Fruit fly (Drosophila melanogaster) whole organism, embryonic: ENCODE results near the gene SKIP.

Experiments
- ATbp ChIP-seq: fragments of 200-800 bp; sonication (Bioruptor generic); optimal IDR thresholded peaks from 2 replicates; lab custom pipeline; 2017; ENCODE audit warnings: missing biosample characterization, mild to moderate bottlenecking, missing genetic modification characterization, missing genetic modification reagents
- Asciz ChIP-seq: fragments of 200-800 bp; sonication (Bioruptor generic); optimal IDR thresholded peaks from 2 replicates; lab custom pipeline; 2017; ENCODE audit warnings: missing biosample characterization, mild to moderate bottlenecking, missing genetic modification characterization, missing genetic modification reagents
- CG10274 ChIP-seq: fragments of 200-800 bp; sonication (Bioruptor generic); optimal IDR thresholded peaks from 3 replicates; lab custom pipeline; 2017; ENCODE audit warnings: missing biosample characterization, mild to moderate bottlenecking, missing genetic modification characterization
- CG10431 ChIP-seq: fragments of 200-800 bp; sonication (Bioruptor generic); optimal IDR thresholded peaks from 3 replicates; lab custom pipeline; 2018; ENCODE audit warnings: missing biosample characterization, mild to moderate bottlenecking, missing genetic modification characterization
- CG10654 ChIP-seq: fragments of 200-800 bp; sonication (Bioruptor generic); optimal IDR thresholded peaks from 2 replicates; lab custom pipeline; 2016; ENCODE audit warnings: missing biosample characterization, missing genetic modification characterization
- CG11504 ChIP-seq: fragments of 200-800 bp; sonication (Bioruptor generic); optimal IDR thresholded peaks from 3 replicates; lab custom pipeline; 2019; ENCODE audit warnings: missing biosample characterization, mild to moderate bottlenecking, missing genetic modification characterization, moderate library complexity
- CG12071 ChIP-seq: fragments of 200-800 bp; sonication (Bioruptor generic); optimal IDR thresholded peaks from 3 replicates; lab custom pipeline; 2018; ENCODE audit warnings: missing biosample characterization, mild to moderate bottlenecking, missing genetic modification characterization
- CG14014 ChIP-seq: fragments of 200-800 bp; sonication (Bioruptor generic); IDR thresholded peaks from 2 replicates; pipeline ENCODE4 v1.3.6; 2022; ENCODE audit warnings: missing biosample characterization, missing genetic modification characterization
- CG1647 ChIP-seq: fragments of 200-800 bp; sonication (Bioruptor generic); optimal IDR thresholded peaks from 3 replicates; lab custom pipeline; 2016; ENCODE audit warnings: missing biosample characterization, missing genetic modification characterization
- CG16813 ChIP-seq: fragments of 200-800 bp; sonication (Bioruptor generic); IDR thresholded peaks from 3 replicates; pipeline ENCODE4 v1.3.6; 2022; ENCODE audit warnings: missing biosample characterization, missing genetic modification characterization; ENCODE audit not compliant: partially characterized antibody
- CG17802 ChIP-seq: fragments of 200-800 bp; sonication (Bioruptor generic); optimal IDR thresholded peaks from 2 replicates; lab custom pipeline; 2018; ENCODE audit warnings: missing biosample characterization, mild to moderate bottlenecking, missing genetic modification characterization, moderate library complexity
- CG2120 ChIP-seq: fragments of 200-800 bp; sonication (Bioruptor generic); optimal IDR thresholded peaks from 3 replicates; lab custom pipeline; 2016; ENCODE audit warnings: missing biosample characterization, missing genetic modification characterization
- CG2199 ChIP-seq: fragments of 200-800 bp; sonication (Bioruptor generic); IDR thresholded peaks from 3 replicates; pipeline ENCODE4 v1.3.6; 2022; ENCODE audit warnings: missing biosample characterization, missing genetic modification characterization
- CG3163 ChIP-seq: fragments of 200-800 bp; sonication (Bioruptor generic); optimal IDR thresholded peaks from 3 replicates; lab custom pipeline; 2016; ENCODE audit warnings: missing biosample characterization, missing genetic modification characterization
- CG4282 ChIP-seq: fragments of 200-800 bp; sonication (Bioruptor generic); optimal IDR thresholded peaks from 2 replicates; lab custom pipeline; 2016; ENCODE audit warnings: missing biosample characterization, missing genetic modification characterization
- CG4730 ChIP-seq: fragments of 200-800 bp; sonication (Bioruptor generic); IDR thresholded peaks from 2 replicates; pipeline ENCODE4 v1.3.6; 2022; ENCODE audit warnings: missing biosample characterization, missing genetic modification characterization
- CG7556 ChIP-seq: fragments of 200-800 bp; sonication (Bioruptor generic); optimal IDR thresholded peaks from 2 replicates; lab custom pipeline; 2017; ENCODE audit warnings: missing biosample characterization, mild to moderate bottlenecking, missing genetic modification characterization
- CG7987 ChIP-seq: fragments of 200-800 bp; sonication (Bioruptor generic); optimal IDR thresholded peaks from 2 replicates; lab custom pipeline; 2018; ENCODE audit warnings: missing biosample characterization, mild to moderate bottlenecking, missing genetic modification characterization, moderate library complexity
- CG8924 ChIP-seq: fragments of 200-800 bp; optimal IDR thresholded peaks from 3 replicates; lab custom pipeline; 2019; ENCODE audit warnings: missing biosample characterization, mild to moderate bottlenecking, missing genetic modification characterization, moderate library complexity
- Deaf1 ChIP-seq: fragments of 200-800 bp; optimal IDR thresholded peaks from 3 replicates; lab custom pipeline; 2019; ENCODE audit warnings: missing biosample characterization, mild to moderate bottlenecking, missing genetic modification characterization, moderate library complexity
- Dek ChIP-seq: fragments of 200-800 bp; sonication (Bioruptor generic); optimal IDR thresholded peaks from 3 replicates; lab custom pipeline; 2019; ENCODE audit warnings: missing biosample characterization, mild to moderate bottlenecking, missing genetic modification characterization, moderate library complexity
- Dref ChIP-seq: fragments of 200-800 bp; sonication (Bioruptor generic); IDR thresholded peaks from 2 replicates; pipeline ENCODE4 v1.3.6; 2022; ENCODE audit warnings: missing biosample characterization, missing genetic modification characterization
- Gug ChIP-seq: fragments of 200-800 bp; sonication (Bioruptor generic); IDR thresholded peaks from 4 replicates; pipeline ENCODE4 v1.3.6; 2022; ENCODE audit warnings: missing biosample characterization, missing genetic modification characterization
- HLHmδ ChIP-seq: fragments of 200-800 bp; sonication (Bioruptor generic); optimal IDR thresholded peaks from 2 replicates; lab custom pipeline; 2018; ENCODE audit warnings: missing biosample characterization, mild to moderate bottlenecking, missing genetic modification characterization, moderate library complexity
- HmgZ ChIP-seq: fragments of 200-800 bp; sonication (Bioruptor generic); optimal IDR thresholded peaks from 2 replicates; lab custom pipeline; 2018; ENCODE audit warnings: missing biosample characterization, mild to moderate bottlenecking, missing genetic modification characterization
- Max ChIP-seq: fragments of 200-800 bp; sonication (Bioruptor generic); optimal IDR thresholded peaks from 2 replicates; lab custom pipeline; 2016; ENCODE audit warnings: missing biosample characterization, mild to moderate bottlenecking, missing genetic modification characterization
- Med ChIP-seq: fragments of 200-800 bp; sonication (Bioruptor generic); peaks from one replicate; lab custom pipeline; 2016; ENCODE audit warnings: missing biosample characterization, missing genetic modification characterization, mild to moderate bottlenecking, inconsistent platforms, moderate library complexity
- PHDP ChIP-seq: fragments of 200-800 bp; sonication (Bioruptor generic); optimal IDR thresholded peaks from 3 replicates; lab custom pipeline; 2018; ENCODE audit warnings: missing biosample characterization, mild to moderate bottlenecking, missing genetic modification characterization, moderate library complexity
- Scr ChIP-seq: fragments of 200-800 bp; sonication (Bioruptor generic); IDR thresholded peaks from 2 replicates; pipeline ENCODE4 v1.3.6; 2022; ENCODE audit warnings: missing biosample characterization, missing genetic modification characterization; ENCODE audit not compliant: partially characterized antibody
- Spps ChIP-seq: fragments of 200-800 bp; sonication (Bioruptor generic); optimal IDR thresholded peaks from 2 replicates; lab custom pipeline; 2018; ENCODE audit warnings: missing biosample characterization, mild to moderate bottlenecking, missing genetic modification characterization
- TFAM ChIP-seq: fragments of 200-800 bp; sonication (Bioruptor generic); optimal IDR thresholded peaks from 2 replicates; lab custom pipeline; 2017; ENCODE audit warnings: missing biosample characterization, missing genetic modification characterization, inconsistent platforms
- Xbp1 ChIP-seq: fragments of 200-800 bp; sonication (Bioruptor generic); optimal IDR thresholded peaks from 3 replicates; lab custom pipeline; 2016; ENCODE audit warnings: missing biosample characterization, mild to moderate bottlenecking, missing genetic modification characterization
- Xrp1 ChIP-seq: fragments of 200-800 bp; sonication (Bioruptor generic); IDR thresholded peaks from 2 replicates; pipeline ENCODE4 v1.3.6; 2022; ENCODE audit warnings: missing biosample characterization, missing genetic modification characterization
- ato ChIP-seq: fragments of 200-800 bp; sonication (Bioruptor generic); IDR thresholded peaks from 2 replicates; pipeline ENCODE4 v1.3.6; 2022; ENCODE audit warnings: missing biosample characterization, missing genetic modification characterization; ENCODE audit not compliant: partially characterized antibody
- bbx ChIP-seq: fragments of 200-800 bp; sonication (Bioruptor generic); IDR thresholded peaks from 2 replicates; pipeline ENCODE4 v1.3.6; 2022; ENCODE audit warnings: missing biosample characterization, missing genetic modification characterization; ENCODE audit not compliant: partially characterized antibody
- br ChIP-seq: fragments of >200 bp; optimal IDR thresholded peaks from 2 replicates; lab custom pipeline; 2017
- cad ChIP-seq: fragments of >200 bp; optimal IDR thresholded peaks from 2 replicates; lab custom pipeline; 2017; ENCODE audit warnings: missing biosample characterization, missing genetic modification characterization
- chinmo ChIP-seq: fragments of 200-800 bp; sonication (Bioruptor generic); IDR thresholded peaks from 4 replicates; pipeline ENCODE4 v1.3.6; 2022; ENCODE audit warnings: missing biosample characterization, missing genetic modification characterization; ENCODE audit not compliant: partially characterized antibody
- dan ChIP-seq: fragments of 200-800 bp; sonication (Bioruptor generic); IDR thresholded peaks from 2 replicates; pipeline ENCODE4 v1.3.6; 2022; ENCODE audit warnings: missing biosample characterization, missing genetic modification characterization
- danr ChIP-seq: fragments of 200-800 bp; sonication (Bioruptor generic); IDR thresholded peaks from 2 replicates; pipeline ENCODE4 v1.3.6; 2022; ENCODE audit warnings: missing biosample characterization, missing genetic modification characterization
- gcm ChIP-seq: fragments of 200-800 bp; sonication (Bioruptor generic); optimal IDR thresholded peaks from 2 replicates; lab custom pipeline; 2019; ENCODE audit warnings: missing biosample characterization, mild to moderate bottlenecking, missing genetic modification characterization, moderate library complexity
- gfzf ChIP-seq: fragments of 200-800 bp; sonication (Bioruptor generic); optimal IDR thresholded peaks from 2 replicates; lab custom pipeline; 2016; ENCODE audit warnings: missing biosample characterization, mild to moderate bottlenecking, missing genetic modification characterization, moderate library complexity
- gsb ChIP-seq: fragments of 200-800 bp; sonication (Bioruptor generic); IDR thresholded peaks from 2 replicates; pipeline ENCODE4 v1.3.6; 2022; ENCODE audit warnings: missing biosample characterization, missing genetic modification characterization
- jumu ChIP-seq: fragments of 200-800 bp; sonication (Bioruptor generic); optimal IDR thresholded peaks from 3 replicates; lab custom pipeline; 2016; ENCODE audit warnings: missing biosample characterization, missing genetic modification characterization
- lbe ChIP-seq: fragments of 200-800 bp; sonication (Bioruptor generic); optimal IDR thresholded peaks from 2 replicates; lab custom pipeline; 2016; ENCODE audit warnings: missing biosample characterization, mild to moderate bottlenecking, missing genetic modification characterization
- mam ChIP-seq: fragments of 200-800 bp; sonication (Bioruptor generic); optimal IDR thresholded peaks from 3 replicates; lab custom pipeline; 2016; ENCODE audit warnings: missing biosample characterization, missing genetic modification characterization
- nau ChIP-seq: fragments of 200-800 bp; sonication (Bioruptor generic); optimal IDR thresholded peaks from 3 replicates; lab custom pipeline; 2017; ENCODE audit warnings: missing biosample characterization, mild to moderate bottlenecking, missing genetic modification characterization, missing genetic modification reagents
- nerfin-1 ChIP-seq: fragments of 200-800 bp; sonication (Bioruptor generic); optimal IDR thresholded peaks from 3 replicates; lab custom pipeline; 2019; ENCODE audit warnings: missing biosample characterization, mild to moderate bottlenecking, missing genetic modification characterization, moderate library complexity
- pros ChIP-seq: fragments of 200-800 bp; sonication (Bioruptor generic); optimal IDR thresholded peaks from 3 replicates; lab custom pipeline; 2019; ENCODE audit warnings: missing biosample characterization, mild to moderate bottlenecking, missing genetic modification characterization, moderate library complexity
- psq ChIP-seq: fragments of 200-800 bp; sonication (Bioruptor generic); optimal IDR thresholded peaks from 2 replicates; lab custom pipeline; 2017; ENCODE audit warnings: missing biosample characterization, missing genetic modification characterization
- pzg ChIP-seq: fragments of 200-800 bp; sonication (Bioruptor generic); optimal IDR thresholded peaks from 3 replicates; lab custom pipeline; 2018; ENCODE audit warnings: missing biosample characterization, mild to moderate bottlenecking, missing genetic modification characterization, moderate library complexity
- rib ChIP-seq: fragments of 200-800 bp; sonication (Bioruptor generic); IDR thresholded peaks from 2 replicates; pipeline ENCODE4 v1.3.6; 2022; ENCODE audit warnings: missing biosample characterization, missing genetic modification characterization
- ssp ChIP-seq: fragments of 200-800 bp; sonication (Bioruptor generic); IDR thresholded peaks from 2 replicates; pipeline ENCODE4 v1.3.6; 2022; ENCODE audit warnings: missing biosample characterization, missing genetic modification characterization
- zen ChIP-seq: fragments of 200-800 bp; sonication (Bioruptor generic); optimal IDR thresholded peaks from 3 replicates; lab custom pipeline; 2018; ENCODE audit warnings: missing biosample characterization, mild to moderate bottlenecking, missing genetic modification characterization, moderate library complexity

Gene SKIP

DNA sequence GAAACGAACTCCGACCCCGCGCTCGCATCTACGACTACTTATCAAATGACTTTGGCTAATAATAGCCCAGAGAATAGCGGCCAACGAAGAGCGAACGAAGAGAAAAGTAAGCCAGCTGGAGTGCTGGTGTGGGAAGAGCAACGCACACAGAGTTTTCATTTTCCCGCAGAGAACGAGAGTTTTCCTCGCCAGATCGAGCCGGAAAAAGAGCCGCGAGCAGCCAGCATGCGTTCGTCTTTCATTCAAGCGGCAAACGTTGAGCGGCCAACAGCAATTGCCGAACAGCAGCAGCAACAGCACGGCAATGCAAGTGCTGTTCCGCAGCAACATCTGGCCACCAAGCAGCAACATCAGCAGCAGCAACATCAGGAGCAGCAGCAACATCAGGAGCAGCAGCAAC, 8.8 kb upstream of the SKIP start (continued):
- peak; percentile 92 for TF ChIP-seq CG11504 (tag; lab: Kevin White, UChicago)
- TF ChIP-seq Deaf1 (tag; lab: Kevin White, UChicago): peak; percentile 24
- no peak for TF ChIP-seq CG14014 (GFP tag; lab: Robert Waterston, UW)
- TF ChIP-seq gfzf: no peak
- TF ChIP-seq CG10654 (GFP tag; lab: Kevin White, UChicago): no peak
- no peak for TF ChIP-seq lbe
- peak; percentile 40 for TF ChIP-seq HLHmδ (GFP tag; lab: Kevin White, UChicago)
- TF ChIP-seq gcm: no peak
- TF ChIP-seq br (lab: Kevin White, UChicago): no peak
- TF ChIP-seq rib: no peak
- TF ChIP-seq pzg (GFP tag; lab: Kevin White, UChicago): no peak
- TF ChIP-seq Xrp1 (GFP tag; lab: Robert Waterston, UW): no peak
- no peak for TF ChIP-seq CG7556 (GFP tag; lab: Kevin White, UChicago)
- no peak for TF ChIP-seq ssp (GFP tag; lab: Robert Waterston, UW)
- no peak for TF ChIP-seq cad (GFP tag; lab: Kevin White, UChicago)
- TF ChIP-seq Max: no peak
- TF ChIP-seq chinmo (GFP tag; lab: Robert Waterston, UW): no peak
- TF ChIP-seq bbx (GFP tag; lab: Robert Waterston, UW): 0 out of 2 replicates have a peak, but pooled peaks have one; percentile 24
- peak; percentile 11; the same call in 1 of the 2 replicates for TF ChIP-seq gsb
- TF ChIP-seq CG1647 (GFP tag; lab: Kevin White, UChicago): no peak
- TF ChIP-seq CG3163 (GFP tag; lab: Kevin White, UChicago): peak; percentile 91
- peak; percentile 8 for TF ChIP-seq CG12071 (GFP tag; lab: Kevin White, UChicago)
- TF ChIP-seq Spps: peak; percentile 5
- no peak for TF ChIP-seq ato
- no peak for TF ChIP-seq HmgZ
- TF ChIP-seq TFAM: no peak
- no peak for TF ChIP-seq Gug
- TF ChIP-seq CG2199 (GFP tag; lab: Robert Waterston, UW): no peak
- no peak for TF ChIP-seq Xbp1 (GFP tag; lab: Kevin White, UChicago)
- TF ChIP-seq CG2120 (GFP tag; lab: Kevin White, UChicago): no peak
- TF ChIP-seq Asciz (GFP tag; lab: Kevin White, UChicago): no peak
- no peak for TF ChIP-seq zen (tag; lab: Kevin White, UChicago)
- no peak for TF ChIP-seq ATbp (GFP tag; lab: Kevin White, UChicago)
- no peak for TF ChIP-seq danr
- TF ChIP-seq Med (GFP tag; lab: Kevin White, UChicago): peak; percentile 58
- no peak for TF ChIP-seq CG16813 (GFP tag; lab: Robert Waterston, UW)
- no peak for TF ChIP-seq Scr (GFP tag; lab: Robert Waterston, UW)
- no peak for TF ChIP-seq CG10274 (GFP tag; lab: Kevin White, UChicago)
- TF ChIP-seq nau (GFP tag; lab: Kevin White, UChicago): no peak
- TF ChIP-seq CG4730 (GFP tag; lab: Robert Waterston, UW): no peak
- TF ChIP-seq CG7987 (GFP tag; lab: Kevin White, UChicago): no peak

dm6 chr3R:22134462-22134861, 832 bp downstream of the SKIP start:
- TF ChIP-seq psq (GFP tag; lab: Kevin White, UChicago) (peak; percentile 12), mam (GFP tag; lab: Kevin White, UChicago) (no peak), CG17802 (no peak), nerfin-1 (peak; percentile 24), PHDP (tag; lab: Kevin White, UChicago) (no peak), pros (peak; percentile 86), CG4282 (no peak), Dref (no peak), CG10431 (peak; percentile 27), jumu (GFP tag; lab: Kevin White, UChicago) (no peak), CG8924 (tag; lab: Kevin White, UChicago) (peak; percentile 37), Dek (tag; lab: Kevin White, UChicago) (no peak), dan (no peak)
